Fruit fly (Drosophila melanogaster) whole organism, embryonic: ENCODE results near the gene ca.

Source experiments
- Aef1 ChIP-seq: fragments of 200-800 bp; sonication (Bioruptor generic); IDR thresholded peaks from 3 replicates; pipeline ENCODE4 v1.3.6; 2022; ENCODE audit warnings: missing biosample characterization, missing genetic modification characterization
- B-H1 ChIP-seq: fragments of 200-800 bp; sonication (Bioruptor generic); IDR thresholded peaks from 3 replicates; pipeline ENCODE4 v1.3.6; 2022; ENCODE audit warnings: missing biosample characterization, missing genetic modification characterization
- Bgb ChIP-seq: fragments of 200-800 bp; sonication (Bioruptor generic); IDR thresholded peaks from 2 replicates; pipeline ENCODE4 v1.3.6; 2022; ENCODE audit warnings: missing biosample characterization, missing genetic modification characterization; ENCODE audit not compliant: partially characterized antibody
- Blimp-1 ChIP-seq: fragments of 200-800 bp; sonication (Bioruptor generic); optimal IDR thresholded peaks from 3 replicates; lab custom pipeline; 2018; ENCODE audit warnings: missing biosample characterization, missing genetic modification characterization, mild to moderate bottlenecking, moderate library complexity, missing genetic modification reagents
- CG10274 ChIP-seq: fragments of 200-800 bp; sonication (Bioruptor generic); optimal IDR thresholded peaks from 3 replicates; lab custom pipeline; 2017; ENCODE audit warnings: missing biosample characterization, mild to moderate bottlenecking, missing genetic modification characterization
- CG11696 ChIP-seq: fragments of 200-800 bp; sonication (Bioruptor generic); IDR thresholded peaks from 2 replicates; pipeline ENCODE4 v1.3.6; 2022; ENCODE audit warnings: missing biosample characterization, missing genetic modification characterization
- CG13123 ChIP-seq: fragments of 200-800 bp; sonication (Bioruptor generic); optimal IDR thresholded peaks from 2 replicates; lab custom pipeline; 2016; ENCODE audit warnings: missing biosample characterization, missing genetic modification characterization
- CG1602 ChIP-seq: fragments of 200-800 bp; sonication (Bioruptor generic); optimal IDR thresholded peaks from 3 replicates; lab custom pipeline; 2016; ENCODE audit warnings: missing biosample characterization, missing genetic modification characterization
- CG1647 ChIP-seq: fragments of 200-800 bp; sonication (Bioruptor generic); optimal IDR thresholded peaks from 3 replicates; lab custom pipeline; 2016; ENCODE audit warnings: missing biosample characterization, missing genetic modification characterization
- CG17568 ChIP-seq: fragments of 200-800 bp; sonication (Bioruptor generic); optimal IDR thresholded peaks from 2 replicates; lab custom pipeline; 2018; ENCODE audit warnings: missing biosample characterization, mild to moderate bottlenecking, missing genetic modification characterization, moderate library complexity
- CG18764 ChIP-seq: fragments of 200-800 bp; sonication (Bioruptor generic); optimal IDR thresholded peaks from 3 replicates; lab custom pipeline; 2016; ENCODE audit warnings: missing biosample characterization, missing genetic modification characterization
- CG2875 ChIP-seq: fragments of 200-800 bp; sonication (Bioruptor generic); optimal IDR thresholded peaks from 2 replicates; lab custom pipeline; 2017; ENCODE audit warnings: missing biosample characterization, mild to moderate bottlenecking, missing genetic modification characterization, missing genetic modification reagents
- CG3065 ChIP-seq: fragments of 200-800 bp; sonication (Bioruptor generic); optimal IDR thresholded peaks from 2 replicates; lab custom pipeline; 2016; ENCODE audit warnings: missing biosample characterization, missing genetic modification characterization
- CG3163 ChIP-seq: fragments of 200-800 bp; sonication (Bioruptor generic); optimal IDR thresholded peaks from 3 replicates; lab custom pipeline; 2016; ENCODE audit warnings: missing biosample characterization, missing genetic modification characterization
- CG3847 ChIP-seq: fragments of 200-800 bp; sonication (Bioruptor generic); IDR thresholded peaks from 2 replicates; pipeline ENCODE4 v1.3.6; 2022; ENCODE audit warnings: missing biosample characterization, missing genetic modification characterization
- CG4360 ChIP-seq: fragments of 200-800 bp; sonication (Bioruptor generic); IDR thresholded peaks from 2 replicates; pipeline ENCODE4 v1.3.6; 2022; ENCODE audit warnings: missing biosample characterization, missing genetic modification characterization
- CG4404 ChIP-seq: fragments of 200-800 bp; sonication (Bioruptor generic); IDR thresholded peaks from 2 replicates; pipeline ENCODE4 v1.3.6; 2022; ENCODE audit warnings: missing biosample characterization, missing genetic modification characterization
- CG4820 ChIP-seq: fragments of 200-800 bp; sonication (Bioruptor generic); optimal IDR thresholded peaks from 3 replicates; lab custom pipeline; 2016; ENCODE audit warnings: missing biosample characterization, missing genetic modification characterization
- CG6765 ChIP-seq: fragments of 200-800 bp; sonication (Bioruptor generic); optimal IDR thresholded peaks from 3 replicates; lab custom pipeline; 2017; ENCODE audit warnings: missing biosample characterization, mild to moderate bottlenecking, missing genetic modification characterization
- CG9876 ChIP-seq: fragments of 200-800 bp; sonication (Bioruptor generic); optimal IDR thresholded peaks from 2 replicates; lab custom pipeline; 2016; ENCODE audit warnings: missing biosample characterization, missing genetic modification characterization
- Camta ChIP-seq: fragments of 200-800 bp; sonication (Bioruptor generic); optimal IDR thresholded peaks from 2 replicates; lab custom pipeline; 2016; ENCODE audit warnings: missing biosample characterization, missing genetic modification characterization
- E2f1 ChIP-seq: fragments of 200-800 bp; sonication (Bioruptor generic); IDR thresholded peaks from 2 replicates; pipeline ENCODE4 v1.3.6; 2022; ENCODE audit warnings: missing biosample characterization, missing genetic modification characterization
- Hand ChIP-seq: fragments of 200-800 bp; sonication (Bioruptor generic); optimal IDR thresholded peaks from 2 replicates; lab custom pipeline; 2017; ENCODE audit warnings: mild to moderate bottlenecking, missing biosample characterization, missing genetic modification reagents, missing genetic modification characterization
- Hr78 ChIP-seq, 2 experiments: fragments of 200-800 bp in 1 of 2; fragments of >200 bp in 1 of 2; sonication (Bioruptor generic) in 1 of 2; optimal IDR thresholded peaks; 2 replicates each; lab custom pipeline; 2017 to 2019; ENCODE audit warnings: missing biosample characterization in 2 of 2, missing genetic modification characterization in 2 of 2, mild to moderate bottlenecking in 1 of 2, moderate library complexity in 1 of 2
- NC2α ChIP-seq: fragments of 200-800 bp; sonication (Bioruptor generic); optimal IDR thresholded peaks from 2 replicates; lab custom pipeline; 2016; ENCODE audit warnings: missing biosample characterization, missing genetic modification characterization
- Six4 ChIP-seq: fragments of 200-800 bp; sonication (Bioruptor generic); optimal IDR thresholded peaks from 2 replicates; lab custom pipeline; 2016; ENCODE audit warnings: missing biosample characterization, missing genetic modification characterization
- Sry-δ ChIP-seq: fragments of 200-800 bp; sonication (Bioruptor generic); optimal IDR thresholded peaks from 2 replicates; lab custom pipeline; 2016; ENCODE audit warnings: missing biosample characterization, missing genetic modification characterization
- Ssrp ChIP-seq: fragments of 200-800 bp; sonication (Bioruptor generic); optimal IDR thresholded peaks from 2 replicates; lab custom pipeline; 2018; ENCODE audit warnings: missing biosample characterization, mild to moderate bottlenecking, missing genetic modification characterization, moderate library complexity
- bigmax ChIP-seq: fragments of 200-800 bp; sonication (Bioruptor generic); optimal IDR thresholded peaks from 2 replicates; lab custom pipeline; 2018; ENCODE audit warnings: missing biosample characterization, mild to moderate bottlenecking, missing genetic modification characterization
- cas ChIP-seq: fragments of 200-800 bp; sonication (Bioruptor generic); IDR thresholded peaks from 2 replicates; pipeline ENCODE4 v1.3.6; 2022; ENCODE audit warnings: missing biosample characterization, missing genetic modification characterization
- cato ChIP-seq: fragments of 200-800 bp; sonication (Bioruptor generic); optimal IDR thresholded peaks from 2 replicates; lab custom pipeline; 2016; ENCODE audit warnings: missing biosample characterization, missing genetic modification characterization, borderline replicate concordance
- chif ChIP-seq, 2 experiments: fragments of 200-800 bp; sonication (Bioruptor generic); optimal IDR thresholded peaks; 3 replicates each; lab custom pipeline; 2016; ENCODE audit warnings: missing biosample characterization in 2 of 2, missing genetic modification characterization in 2 of 2
- crc ChIP-seq: fragments of 200-800 bp; sonication (Bioruptor generic); optimal IDR thresholded peaks from 2 replicates; lab custom pipeline; 2016; ENCODE audit warnings: missing biosample characterization, missing genetic modification characterization
- crp ChIP-seq, 2 experiments: fragments of 200-800 bp; sonication (Bioruptor generic); optimal IDR thresholded peaks; 2 replicates in 1 of 2; 3 replicates in 1 of 2; lab custom pipeline; 2017; ENCODE audit warnings: missing biosample characterization in 2 of 2, missing genetic modification characterization in 2 of 2, mild to moderate bottlenecking in 1 of 2, moderate library complexity in 1 of 2
- da ChIP-seq: fragments of 200-800 bp; sonication (Bioruptor generic); optimal IDR thresholded peaks from 2 replicates; lab custom pipeline; 2016; ENCODE audit warnings: missing biosample characterization, missing genetic modification characterization
- dan ChIP-seq: fragments of 200-800 bp; sonication (Bioruptor generic); IDR thresholded peaks from 2 replicates; pipeline ENCODE4 v1.3.6; 2022; ENCODE audit warnings: missing biosample characterization, missing genetic modification characterization
- danr ChIP-seq: fragments of 200-800 bp; sonication (Bioruptor generic); IDR thresholded peaks from 2 replicates; pipeline ENCODE4 v1.3.6; 2022; ENCODE audit warnings: missing biosample characterization, missing genetic modification characterization
- esg ChIP-seq: fragments of 200-800 bp; sonication (Bioruptor generic); conservative IDR thresholded peaks from 2 replicates; pipeline ENCODE4 v1.3.6; 2022; ENCODE audit warnings: missing biosample characterization, missing genetic modification characterization
- gce ChIP-seq: fragments of 200-800 bp; sonication (Bioruptor generic); IDR thresholded peaks from 3 replicates; pipeline ENCODE4 v1.3.6; 2022; ENCODE audit warnings: missing biosample characterization, missing genetic modification characterization
- gsb ChIP-seq: fragments of 200-800 bp; sonication (Bioruptor generic); IDR thresholded peaks from 2 replicates; pipeline ENCODE4 v1.3.6; 2022; ENCODE audit warnings: missing biosample characterization, missing genetic modification characterization
- h ChIP-seq: fragments of >200 bp; optimal IDR thresholded peaks from 2 replicates; lab custom pipeline; 2017
- kah ChIP-seq: fragments of 200-800 bp; sonication (Bioruptor generic); optimal IDR thresholded peaks from 2 replicates; lab custom pipeline; 2018; ENCODE audit warnings: missing biosample characterization, mild to moderate bottlenecking, missing genetic modification characterization
- nmo ChIP-seq: fragments of 200-800 bp; sonication (Bioruptor generic); optimal IDR thresholded peaks from 2 replicates; lab custom pipeline; 2018; ENCODE audit warnings: missing biosample characterization, mild to moderate bottlenecking, missing genetic modification characterization, moderate library complexity
- pho ChIP-seq: fragments of 200-800 bp; sonication (Bioruptor generic); optimal IDR thresholded peaks from 2 replicates; lab custom pipeline; 2016; ENCODE audit warnings: missing biosample characterization, missing genetic modification characterization
- pum ChIP-seq: fragments of 200-800 bp; sonication (Bioruptor generic); optimal IDR thresholded peaks from 2 replicates; lab custom pipeline; 2016; ENCODE audit warnings: missing biosample characterization, missing genetic modification characterization
- seq ChIP-seq: fragments of 200-800 bp; sonication (Bioruptor generic); IDR thresholded peaks from 2 replicates; pipeline ENCODE4 v1.3.6; 2022; ENCODE audit warnings: missing biosample characterization, missing genetic modification characterization
- tio ChIP-seq: fragments of 200-800 bp; sonication (Bioruptor generic); optimal IDR thresholded peaks from 2 replicates; lab custom pipeline; 2017; ENCODE audit warnings: missing biosample characterization, missing genetic modification characterization, inconsistent platforms
- vfl ChIP-seq: fragments of 200-800 bp; sonication (Bioruptor generic); optimal IDR thresholded peaks from 2 replicates; lab custom pipeline; 2016; ENCODE audit warnings: missing biosample characterization, missing genetic modification characterization
- zen ChIP-seq: fragments of 200-800 bp; sonication (Bioruptor generic); optimal IDR thresholded peaks from 3 replicates; lab custom pipeline; 2018; ENCODE audit warnings: missing biosample characterization, mild to moderate bottlenecking, missing genetic modification characterization, moderate library complexity

Gene ca

dm6 chr3R:29799681-29800028, 7.0 kb upstream of the ca start (continued):
- no peak for TF ChIP-seq CG4404 (GFP tag; lab: Robert Waterston, UW)

dm6 chr3R:29802753-29803313, 3.8 kb upstream of the ca start, which contains the start of the genes Etfb and CG7789:
Etfb (minus strand) TSS chr3R:29802945.
CG7789 (plus strand) TSS chr3R:29803196.
- TF ChIP-seq CG13123 (GFP tag; lab: Kevin White, UChicago) (no peak), Camta (GFP tag; lab: Kevin White, UChicago) (peak; percentile 62), B-H1 (GFP tag; lab: Robert Waterston, UW) (peak; percentile 40; the same call in 2 of the 3 replicates), CG18764 (GFP tag; lab: Kevin White, UChicago) (peak; percentile 11), Bgb (GFP tag; lab: Robert Waterston, UW) (peak; percentile 86), seq (GFP tag; lab: Robert Waterston, UW) (peak; percentile 50), CG1647 (GFP tag; lab: Kevin White, UChicago) (peak; percentile 65), zen (tag; lab: Kevin White, UChicago) (no peak), cato (GFP tag; lab: Kevin White, UChicago) (peak; percentile 57), cas (peak; percentile 42; the same call in 1 of the 2 replicates), CG17568 (GFP tag; lab: Kevin White, UChicago) (no peak), CG3163 (peak; percentile 63), pho (GFP tag; lab: Kevin White, UChicago) (peak; percentile 88), CG11696 (no peak), crc (GFP tag; lab: Kevin White, UChicago) (no peak), nmo (GFP tag; lab: Kevin White, UChicago) (peak; percentile 84), E2f1 (GFP tag; lab: Robert Waterston, UW) (peak; percentile 73), h (no peak), esg (GFP tag; lab: Robert Waterston, UW) (peak; percentile 55; the same call in 1 of the 2 replicates), Ssrp (tag; lab: Kevin White, UChicago) (peak; percentile 64), gsb (peak; percentile 73), Aef1 (GFP tag; lab: Robert Waterston, UW) (peak; percentile 71), CG2875 (GFP tag; lab: Kevin White, UChicago) (no peak), NC2α (GFP tag; lab: Kevin White, UChicago) (no peak), CG4360 (GFP tag; lab: Robert Waterston, UW) (no peak), CG3065 (GFP tag; lab: Kevin White, UChicago) (no peak), tio (no peak), bigmax (no peak), Blimp-1 (GFP tag; lab: Kevin White, UChicago) (no peak), da (GFP tag; lab: Kevin White, UChicago) (peak; percentile 63), Hr78 (GFP tag; optimal IDR thresholded peaks at IDR 0.05; lab: Kevin White, UChicago) (no peak), CG6765 (GFP tag; lab: Kevin White, UChicago) (peak; percentile 57), CG1602 (GFP tag; lab: Kevin White, UChicago) (peak; percentile 62), pum (GFP tag; lab: Kevin White, UChicago) (peak; percentile 57), kah (GFP tag; lab: Kevin White, UChicago) (peak; percentile 44), CG4820 (GFP tag; lab: Kevin White, UChicago) (peak; percentile 35), CG3847 (GFP tag; lab: Robert Waterston, UW) (peak; percentile 94), danr (GFP tag; lab: Robert Waterston, UW) (0 out of 2 replicates have a peak, but pooled peaks have one; percentile 34), chif (GFP tag; optimal IDR thresholded peaks at IDR 0.05; lab: Kevin White, UChicago) (peak; percentile 55 to 65), dan (GFP tag; lab: Robert Waterston, UW) (no peak), crp (GFP tag; optimal IDR thresholded peaks at IDR 0.05; lab: Kevin White, UChicago) (peak; percentile 37 to 94), CG9876 (peak; percentile 37), Sry-δ (peak; percentile 89), Hand (no peak), gce (GFP tag; lab: Robert Waterston, UW) (no peak), CG10274 (GFP tag; lab: Kevin White, UChicago) (no peak), vfl (GFP tag; lab: Kevin White, UChicago) (peak; percentile 70), Six4 (peak; percentile 14)
